Worm (Caenorhabditis elegans) whole organism, L1 larva: ENCODE data around the gene Y37A1A.2.

Experiments used
- C16A3.4 ChIP-seq: fragments of 150-350 bp; optimal IDR thresholded peaks from 2 replicates; lab custom pipeline; 2014; ENCODE audit warnings: missing biosample characterization, missing genetic modification characterization
- C34B4.2 ChIP-seq: sonication (generic microtip); optimal IDR thresholded peaks from 2 replicates; lab custom pipeline; 2017; ENCODE audit warnings: mild to moderate bottlenecking, missing genetic modification characterization, missing compliant biosample characterization
- Y116A8C.19 ChIP-seq: sonication (generic microtip); optimal IDR thresholded peaks from 2 replicates; lab custom pipeline; 2016; ENCODE audit warnings: missing compliant biosample characterization, missing genetic modification characterization, borderline replicate concordance
- aha-1 ChIP-seq: fragments of 150-350 bp; optimal IDR thresholded peaks from 2 replicates; lab custom pipeline; 2014; ENCODE audit warnings: missing biosample characterization, missing genetic modification characterization
- aly-2 ChIP-seq: fragments of 150-350 bp; optimal IDR thresholded peaks from 2 replicates; lab custom pipeline; 2014; ENCODE audit warnings: missing biosample characterization, missing genetic modification characterization
- blmp-1 ChIP-seq: fragments of 150-350 bp; optimal IDR thresholded peaks from 2 replicates; lab custom pipeline; 2014; ENCODE audit warnings: missing biosample characterization, missing genetic modification characterization
- ceh-82 ChIP-seq, 3 experiments: fragments of 150-350 bp in 1 of 3; sonication (generic microtip) in 2 of 3; optimal IDR thresholded peaks; 2 replicates each; lab custom pipeline; 2014 to 2017; ENCODE audit warnings: missing biosample characterization in 3 of 3, missing genetic modification characterization in 3 of 3
- ceh-88 ChIP-seq: fragments of 200-800 bp; sonication (Bioruptor generic); IDR thresholded peaks from 2 replicates; pipeline ENCODE4 v1.3.6; 2022; ENCODE audit warnings: missing genetic modification characterization, missing compliant biosample characterization
- ceh-90 ChIP-seq: sonication (generic microtip); optimal IDR thresholded peaks from 2 replicates; lab custom pipeline; 2016; ENCODE audit warnings: missing genetic modification characterization, missing compliant biosample characterization
- ces-1 ChIP-seq: fragments of 150-350 bp; optimal IDR thresholded peaks from 2 replicates; lab custom pipeline; 2014; ENCODE audit warnings: missing biosample characterization, missing genetic modification reagents, missing genetic modification characterization
- dpl-1 ChIP-seq, 3 experiments: fragments of 150-350 bp in 2 of 3; sonication (generic microtip) in 1 of 3; optimal IDR thresholded peaks; 2 replicates each; lab custom pipeline; 2014 to 2017; ENCODE audit warnings: missing biosample characterization in 3 of 3, missing genetic modification characterization in 3 of 3, missing genetic modification reagents in 3 of 3
- dsc-1 ChIP-seq: sonication (generic microtip); optimal IDR thresholded peaks from 2 replicates; lab custom pipeline; 2016; ENCODE audit warnings: mild to moderate bottlenecking, missing genetic modification characterization, missing compliant biosample characterization
- efl-1 ChIP-seq, 4 experiments: fragments of 150-350 bp; optimal IDR thresholded peaks in 3 of 4; peaks in 1 of 4; 1 replicate in 1 of 4; 2 replicates in 3 of 4; lab custom pipeline; 2014; ENCODE audit warnings: missing biosample characterization in 2 of 4, missing genetic modification characterization in 2 of 4, missing genetic modification reagents in 2 of 4
- egl-13 ChIP-seq: sonication (generic microtip); optimal IDR thresholded peaks from 2 replicates; lab custom pipeline; 2016; ENCODE audit warnings: missing genotype, missing genetic modification reagents, missing genetic modification characterization, missing compliant biosample characterization
- egl-27 ChIP-seq, 2 experiments: fragments of 150-350 bp in 1 of 2; sonication (generic microtip); optimal IDR thresholded peaks; 3 replicates each; lab custom pipeline; 2017 to 2018; ENCODE audit warnings: missing biosample characterization in 2 of 2, missing genetic modification characterization in 2 of 2, missing genetic modification reagents in 2 of 2
- ets-5 ChIP-seq: fragments of 200-800 bp; sonication (Bioruptor generic); IDR thresholded peaks from 2 replicates; pipeline ENCODE4 v1.3.6; 2022; ENCODE audit warnings: missing genetic modification characterization, missing compliant biosample characterization
- fkh-8 ChIP-seq: sonication (generic microtip); optimal IDR thresholded peaks from 2 replicates; lab custom pipeline; 2016; ENCODE audit warnings: mild to moderate bottlenecking, missing genetic modification characterization, missing compliant biosample characterization
- fos-1 ChIP-seq: fragments of 150-350 bp; optimal IDR thresholded peaks from 2 replicates; lab custom pipeline; 2014; ENCODE audit warnings: missing biosample characterization, missing genetic modification characterization
- hlh-17 ChIP-seq: fragments of 200-800 bp; sonication (Bioruptor generic); optimal IDR thresholded peaks from 2 replicates; lab custom pipeline; 2018; ENCODE audit warnings: missing genetic modification characterization, mild to moderate bottlenecking, missing compliant biosample characterization, moderate library complexity, borderline replicate concordance
- hlh-4 ChIP-seq: sonication (generic microtip); optimal IDR thresholded peaks from 2 replicates; lab custom pipeline; 2016; ENCODE audit warnings: mild to moderate bottlenecking, missing genetic modification characterization, missing compliant biosample characterization
- isw-1 ChIP-seq: fragments of 200-800 bp; sonication (Bioruptor generic); IDR thresholded peaks from 2 replicates; pipeline ENCODE4 v1.3.6; 2022; ENCODE audit warnings: missing genetic modification characterization, missing compliant biosample characterization
- jun-1 ChIP-seq: fragments of 150-350 bp; optimal IDR thresholded peaks from 2 replicates; lab custom pipeline; 2014; ENCODE audit warnings: missing biosample characterization, missing genetic modification reagents, missing genetic modification characterization
- lin-13 ChIP-seq: fragments of 150-350 bp; optimal IDR thresholded peaks from 2 replicates; lab custom pipeline; 2014; ENCODE audit warnings: missing biosample characterization, missing genetic modification reagents, missing genetic modification characterization
- lin-14 ChIP-seq: fragments of 200-800 bp; sonication (Bioruptor generic); optimal IDR thresholded peaks from 2 replicates; lab custom pipeline; 2018; ENCODE audit warnings: mild to moderate bottlenecking, missing genetic modification characterization, moderate library complexity, missing compliant biosample characterization
- lin-15B ChIP-seq: fragments of 150-350 bp; sonication (generic microtip); optimal IDR thresholded peaks from 3 replicates; lab custom pipeline; 2014; ENCODE audit warnings: missing biosample characterization, missing genetic modification characterization
- lsy-2 ChIP-seq, 2 experiments: fragments of 150-350 bp; optimal IDR thresholded peaks; 2 replicates each; lab custom pipeline; 2014; ENCODE audit warnings: missing biosample characterization in 2 of 2, missing genetic modification characterization in 2 of 2
- mab-9 ChIP-seq: fragments of 200-800 bp; sonication (Bioruptor generic); IDR thresholded peaks from 2 replicates; pipeline ENCODE4 v1.3.6; 2022; ENCODE audit warnings: missing genetic modification reagents, missing genetic modification characterization, missing compliant biosample characterization
- mef-2 ChIP-seq: fragments of 150-350 bp; optimal IDR thresholded peaks from 2 replicates; lab custom pipeline; 2014; ENCODE audit warnings: missing biosample characterization, missing genetic modification characterization
- mep-1 ChIP-seq: fragments of 150-350 bp; optimal IDR thresholded peaks from 2 replicates; lab custom pipeline; 2014; ENCODE audit warnings: missing biosample characterization, missing genetic modification characterization
- nhr-11 ChIP-seq: fragments of 150-350 bp; optimal IDR thresholded peaks from 2 replicates; lab custom pipeline; 2014; ENCODE audit warnings: missing biosample characterization, missing genetic modification characterization
- nhr-20 ChIP-seq: sonication (generic microtip); optimal IDR thresholded peaks from 2 replicates; lab custom pipeline; 2016; ENCODE audit warnings: mild to moderate bottlenecking, missing genetic modification characterization, missing compliant biosample characterization
- nhr-28 ChIP-seq: fragments of 150-350 bp; optimal IDR thresholded peaks from 2 replicates; lab custom pipeline; 2014; ENCODE audit warnings: missing biosample characterization, missing genetic modification characterization
- nhr-76 ChIP-seq: sonication (generic microtip); optimal IDR thresholded peaks from 2 replicates; lab custom pipeline; 2017; ENCODE audit warnings: missing biosample characterization, missing genetic modification characterization
- nhr-90 ChIP-seq: sonication (generic microtip); optimal IDR thresholded peaks from 2 replicates; lab custom pipeline; 2016; ENCODE audit warnings: mild to moderate bottlenecking, missing genetic modification characterization, missing compliant biosample characterization; ENCODE audit not compliant: poor library complexity
- pag-3 ChIP-seq: sonication (generic microtip); optimal IDR thresholded peaks from 2 replicates; lab custom pipeline; 2017; ENCODE audit warnings: missing genetic modification characterization, mild to moderate bottlenecking, missing compliant biosample characterization, antibody characterized with exemption, borderline replicate concordance; ENCODE audit not compliant: insufficient read depth
- pax-3 ChIP-seq: fragments of 200-800 bp; sonication (Bioruptor generic); optimal IDR thresholded peaks from 2 replicates; lab custom pipeline; 2018; ENCODE audit warnings: mild to moderate bottlenecking, missing genetic modification characterization, moderate library complexity, missing compliant biosample characterization
- pqm-1 ChIP-seq: sonication (generic microtip); optimal IDR thresholded peaks from 3 replicates; lab custom pipeline; 2017; ENCODE audit warnings: missing biosample characterization, missing genetic modification characterization
- skn-1 ChIP-seq: fragments of 150-350 bp; optimal IDR thresholded peaks from 2 replicates; lab custom pipeline; 2014; ENCODE audit warnings: missing biosample characterization, missing genetic modification characterization
- snpc-4 ChIP-seq: fragments of 150-350 bp; optimal IDR thresholded peaks from 2 replicates; lab custom pipeline; 2014; ENCODE audit warnings: missing biosample characterization, missing genetic modification characterization
- sptf-1 ChIP-seq: fragments of 150-350 bp; optimal IDR thresholded peaks from 2 replicates; lab custom pipeline; 2014; ENCODE audit warnings: missing biosample characterization, missing genetic modification characterization
- swsn-7 ChIP-seq: sonication (generic microtip); optimal IDR thresholded peaks from 2 replicates; lab custom pipeline; 2016; ENCODE audit warnings: missing genetic modification characterization, missing compliant biosample characterization
- tbx-2 ChIP-seq: sonication (generic microtip); optimal IDR thresholded peaks from 2 replicates; lab custom pipeline; 2016; ENCODE audit warnings: missing genetic modification characterization, missing compliant biosample characterization
- unc-30 ChIP-seq: sonication (generic microtip); optimal IDR thresholded peaks from 2 replicates; lab custom pipeline; 2017; ENCODE audit warnings: missing biosample characterization, missing genetic modification characterization
- unc-62 ChIP-seq: fragments of 150-350 bp; optimal IDR thresholded peaks from 2 replicates; lab custom pipeline; 2014; ENCODE audit warnings: missing biosample characterization, missing genetic modification reagents, missing genetic modification characterization
- unc-86 ChIP-seq: sonication (generic microtip); optimal IDR thresholded peaks from 2 replicates; lab custom pipeline; 2016; ENCODE audit warnings: missing genetic modification characterization, missing compliant biosample characterization
- unc-98 ChIP-seq: fragments of 200-800 bp; sonication (Bioruptor generic); IDR thresholded peaks from 2 replicates; pipeline ENCODE4 v1.3.6; 2022; ENCODE audit warnings: missing genetic modification characterization, missing compliant biosample characterization
- zip-4 ChIP-seq: fragments of 200-800 bp; sonication (Bioruptor generic); optimal IDR thresholded peaks from 2 replicates; lab custom pipeline; 2018; ENCODE audit warnings: mild to moderate bottlenecking, missing genetic modification characterization, moderate library complexity, missing compliant biosample characterization
- ztf-11 ChIP-seq, 2 experiments: sonication (generic microtip); optimal IDR thresholded peaks; 2 replicates each; lab custom pipeline; 2016 to 2017; ENCODE audit warnings: missing genetic modification characterization in 2 of 2, missing biosample characterization in 1 of 2, missing compliant biosample characterization in 1 of 2
- ztf-4 ChIP-seq: fragments of 150-350 bp; optimal IDR thresholded peaks from 2 replicates; lab custom pipeline; 2014; ENCODE audit warnings: missing biosample characterization, missing genetic modification characterization

The Y37A1A.2 gene

DNA sequence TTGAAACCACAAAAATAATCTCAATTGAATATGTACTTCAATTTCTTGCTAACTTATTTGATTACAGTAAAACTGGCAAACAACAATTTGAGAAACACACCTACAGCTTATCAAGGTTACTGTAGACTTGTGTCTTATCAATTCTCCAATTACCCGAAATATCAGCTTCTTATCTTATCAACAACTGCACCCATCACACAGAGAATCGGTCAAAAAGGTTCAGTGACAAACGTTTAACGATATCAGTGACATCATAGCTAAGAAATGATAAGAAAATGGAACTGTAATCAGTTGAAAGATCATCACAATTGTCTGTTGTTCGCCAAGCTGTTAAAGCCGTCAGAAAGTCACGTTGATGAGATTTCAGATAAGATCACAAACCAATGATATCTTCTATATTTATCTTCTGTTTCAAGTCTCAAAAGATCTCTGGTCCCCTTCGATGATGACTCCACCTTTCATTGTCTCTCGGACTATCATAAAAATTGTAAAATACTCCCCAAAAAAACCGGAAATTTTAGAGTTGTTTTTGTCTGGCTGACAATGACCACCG lies 6.5 kb upstream of the Y37A1A.2 start (continued):
- TF ChIP-seq unc-30 (no peak), ceh-88 (GFP tag; lab: Robert Waterston, UW) (no peak), pax-3 (tag; lab: Kevin White, UChicago) (peak; percentile 64), dsc-1 (tag; lab: Kevin White, UChicago) (no peak), sptf-1 (tag; lab: Kevin White, UChicago) (no peak), unc-62 (GFP tag; lab: Kevin White, UChicago) (no peak), unc-98 (GFP tag; lab: Robert Waterston, UW) (no peak), hlh-4 (no peak), lin-13 (GFP tag; lab: Kevin White, UChicago) (no peak), tbx-2 (tag; lab: Kevin White, UChicago) (peak; percentile 21), snpc-4 (tag; lab: Kevin White, UChicago) (no peak), mep-1 (tag; lab: Kevin White, UChicago) (no peak), nhr-28 (tag; lab: Kevin White, UChicago) (no peak), mab-9 (GFP tag; lab: Robert Waterston, UW) (no peak), lin-15B (no peak), ceh-90 (tag; lab: Kevin White, UChicago) (no peak), jun-1 (peak; percentile 93), C16A3.4 (tag; lab: Kevin White, UChicago) (no peak), swsn-7 (no peak), ztf-11 (tag; optimal IDR thresholded peaks at IDR 0.05; lab: Kevin White, UChicago) (no peak), aly-2 (tag; lab: Kevin White, UChicago) (no peak), fkh-8 (tag; lab: Kevin White, UChicago) (no peak), fos-1 (tag; lab: Kevin White, UChicago) (peak; percentile 27), pqm-1 (tag; lab: Kevin White, UChicago) (peak; percentile 100), skn-1 (tag; lab: Kevin White, UChicago) (no peak), efl-1 (optimal IDR thresholded peaks at IDR 0.05; lab: Kevin White, UChicago) (no peak), efl-1 (GFP tag; optimal IDR thresholded peaks at IDR 0.05 in 1 of 2; lab: Kevin White, UChicago) (peak in 1 of 2 experiments; percentile 89), dpl-1 (GFP tag; optimal IDR thresholded peaks at IDR 0.05; lab: Kevin White, UChicago) (peak in 1 of 3 experiments; percentile 22), ztf-4 (tag; lab: Kevin White, UChicago) (no peak), lsy-2 (tag; optimal IDR thresholded peaks at IDR 0.05; lab: Kevin White, UChicago) (peak; percentile 48 to 91), Y116A8C.19 (tag; lab: Kevin White, UChicago) (no peak), nhr-90 (tag; lab: Kevin White, UChicago) (peak; percentile 74), ces-1 (GFP tag; lab: Kevin White, UChicago) (no peak), nhr-20 (peak; percentile 77), zip-4 (no peak), C34B4.2 (tag; lab: Kevin White, UChicago) (no peak), ets-5 (GFP tag; lab: Robert Waterston, UW) (no peak), isw-1 (no peak), blmp-1 (tag; lab: Kevin White, UChicago) (peak; percentile 17), hlh-17 (GFP tag; lab: Kevin White, UChicago) (no peak), pag-3 (tag; lab: Kevin White, UChicago) (no peak), aha-1 (tag; lab: Kevin White, UChicago) (no peak), ceh-82 (tag; optimal IDR thresholded peaks at IDR 0.05; lab: Kevin White, UChicago) (no peak), lin-14 (no peak), egl-13 (tag; lab: Kevin White, UChicago) (no peak), nhr-76 (tag; lab: Kevin White, UChicago) (no peak), nhr-11 (tag; lab: Kevin White, UChicago) (no peak), mef-2 (no peak), egl-27 (tag; optimal IDR thresholded peaks at IDR 0.05; lab: Kevin White, UChicago) (peak in 1 of 2 experiments; percentile 53), unc-86 (tag; lab: Kevin White, UChicago) (no peak)
